Comparison of ENCODE assay signal across 1 fruit fly cellular context in the genomic region with DNA sequence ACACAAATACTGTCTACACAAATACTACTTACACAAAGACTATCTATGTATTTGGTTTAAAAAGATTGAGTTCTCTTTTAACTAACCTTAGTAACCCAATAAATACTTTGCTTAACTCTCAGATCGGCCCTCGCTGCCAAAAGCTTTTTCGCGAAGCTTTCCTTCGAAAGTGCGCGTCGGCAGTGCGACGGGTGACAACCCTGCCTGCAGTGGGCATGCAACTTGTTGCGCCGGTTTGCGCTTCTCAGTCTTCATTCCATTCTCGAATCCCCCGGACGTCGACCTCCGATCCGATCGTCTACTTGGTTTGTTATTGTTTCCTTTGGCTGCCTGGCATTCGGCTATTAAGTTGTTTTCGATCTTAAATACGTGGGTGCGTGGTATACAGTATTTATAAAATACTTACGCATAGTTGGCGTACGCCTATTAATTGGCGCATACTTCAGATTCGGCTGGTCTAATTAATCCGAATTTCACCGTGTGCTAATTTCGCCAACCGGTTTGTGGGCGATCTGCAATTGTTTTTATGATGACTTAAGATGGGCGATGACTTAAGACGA.
TF ChIP-seq lines count a peak whose summit lies in the region.

A gene (plus strand): TSS at position 243 of the 560 bp plus-strand sequence.

TF ChIP-seq in whole organism, embryonic, 481 proteins besides CTCF, POLR2A, EP300 and RAD21 (continued from another document and continues in another):
- TF ChIP-seq CG1024 (GFP tag; IDR thresholded peaks at IDR 0.05; lab: Robert Waterston, UW) (no peak), CG10209 (GFP tag; optimal IDR thresholded peaks at IDR 0.05; lab: Kevin White, UChicago) (no peak), CG6272 (GFP tag; IDR thresholded peaks at IDR 0.05; lab: Robert Waterston, UW) (0 out of 2 replicates have a peak, but pooled peaks have one; percentile 11), Hr51 (GFP tag; optimal IDR thresholded peaks at IDR 0.05; lab: Kevin White, UChicago) (peak in 1 of 2 experiments; percentile 6), CG17385 (GFP tag; optimal IDR thresholded peaks at IDR 0.05; lab: Kevin White, UChicago) (peak; percentile 3), CG3847 (GFP tag; IDR thresholded peaks at IDR 0.05; lab: Robert Waterston, UW) (no peak), CG4707 (GFP tag; optimal IDR thresholded peaks at IDR 0.05; lab: Kevin White, UChicago) (peak; percentile 2), CG11085 (GFP tag; IDR thresholded peaks at IDR 0.05; lab: Robert Waterston, UW) (no peak), insv (GFP tag; optimal IDR thresholded peaks at IDR 0.05; lab: Kevin White, UChicago) (no peak), CG7745 (tag; optimal IDR thresholded peaks at IDR 0.05; lab: Kevin White, UChicago) (no peak), kni (GFP tag; optimal IDR thresholded peaks at IDR 0.05; lab: Kevin White, UChicago) (peak; percentile 37), Xbp1 (GFP tag; optimal IDR thresholded peaks at IDR 0.05; lab: Kevin White, UChicago) (peak; percentile 5), CG11398 (GFP tag; optimal IDR thresholded peaks at IDR 0.05; lab: Kevin White, UChicago) (no peak), CG18764 (GFP tag; optimal IDR thresholded peaks at IDR 0.05; lab: Kevin White, UChicago) (no peak), CG9215 (GFP tag; IDR thresholded peaks at IDR 0.05; lab: Robert Waterston, UW) (no peak), Dfd (GFP tag; optimal IDR thresholded peaks at IDR 0.05; lab: Kevin White, UChicago) (no peak), Dbx (GFP tag; IDR thresholded peaks at IDR 0.05; lab: Robert Waterston, UW) (no peak), fd96Cb (tag; optimal IDR thresholded peaks at IDR 0.05; lab: Kevin White, UChicago) (no peak), Atf-2 (GFP tag; optimal IDR thresholded peaks at IDR 0.05; lab: Kevin White, UChicago) (no peak), otp (GFP tag; IDR thresholded peaks at IDR 0.05; lab: Robert Waterston, UW) (0 out of 3 replicates have a peak, but pooled peaks have one; percentile 11), sqz (GFP tag; optimal IDR thresholded peaks at IDR 0.05; lab: Kevin White, UChicago) (no peak), peb (GFP tag; IDR thresholded peaks at IDR 0.05; lab: Robert Waterston, UW) (no peak), CG2889 (GFP tag; IDR thresholded peaks at IDR 0.05; lab: Robert Waterston, UW) (no peak), maf-S (GFP tag; optimal IDR thresholded peaks at IDR 0.05; lab: Kevin White, UChicago) (no peak), Asciz (GFP tag; optimal IDR thresholded peaks at IDR 0.05; lab: Kevin White, UChicago) (no peak), nmo (GFP tag; optimal IDR thresholded peaks at IDR 0.05; lab: Kevin White, UChicago) (no peak), ase (GFP tag; IDR thresholded peaks at IDR 0.05; lab: Robert Waterston, UW) (no peak), CG3065 (GFP tag; optimal IDR thresholded peaks at IDR 0.05; lab: Kevin White, UChicago) (no peak), gem (tag; optimal IDR thresholded peaks at IDR 0.05; lab: Kevin White, UChicago) (peak; percentile 6), CG6813 (GFP tag; optimal IDR thresholded peaks at IDR 0.05; lab: Kevin White, UChicago) (peak; percentile 6), CG15601 (tag; optimal IDR thresholded peaks at IDR 0.05; lab: Kevin White, UChicago) (no peak), Ada2b (GFP tag; IDR thresholded peaks at IDR 0.05; lab: Robert Waterston, UW) (no peak), ham (GFP tag; IDR thresholded peaks at IDR 0.05; lab: Robert Waterston, UW) (no peak), CG2712 (tag; optimal IDR thresholded peaks at IDR 0.05; lab: Kevin White, UChicago) (no peak), Bgb (GFP tag; IDR thresholded peaks at IDR 0.05; lab: Robert Waterston, UW; ENCODE audit: partially characterized antibody) (peak; percentile 53; the same call in 1 of the 2 replicates), tio (GFP tag; optimal IDR thresholded peaks at IDR 0.05; lab: Kevin White, UChicago) (no peak), kah (GFP tag; optimal IDR thresholded peaks at IDR 0.05; lab: Kevin White, UChicago) (peak; percentile 88), CG34422 (GFP tag; IDR thresholded peaks at IDR 0.05; lab: Robert Waterston, UW) (peak; percentile 75; the same call in 1 of the 3 replicates), CG33213 (GFP tag; optimal IDR thresholded peaks at IDR 0.05; lab: Kevin White, UChicago) (no peak), CG5180 (GFP tag; optimal IDR thresholded peaks at IDR 0.05; lab: Kevin White, UChicago) (peak; percentile 98), CG18599 (GFP tag; optimal IDR thresholded peaks at IDR 0.05; lab: Kevin White, UChicago) (no peak), Max (GFP tag; optimal IDR thresholded peaks at IDR 0.05; lab: Kevin White, UChicago) (no peak), gcm (GFP tag; optimal IDR thresholded peaks at IDR 0.05; lab: Kevin White, UChicago) (no peak), eyg (GFP tag; optimal IDR thresholded peaks at IDR 0.05; lab: Kevin White, UChicago) (no peak), az2 (GFP tag; optimal IDR thresholded peaks at IDR 0.05; lab: Kevin White, UChicago) (no peak), dati (GFP tag; IDR thresholded peaks at IDR 0.05; lab: Robert Waterston, UW) (no peak), row (GFP tag; IDR thresholded peaks at IDR 0.05; lab: Robert Waterston, UW) (peak; percentile 90), CG1529 (GFP tag; optimal IDR thresholded peaks at IDR 0.05; lab: Kevin White, UChicago) (no peak), jing (GFP tag; optimal IDR thresholded peaks at IDR 0.05; lab: Kevin White, UChicago) (no peak), aop (GFP tag; IDR thresholded peaks at IDR 0.05; lab: Robert Waterston, UW) (no peak), B-H1 (GFP tag; IDR thresholded peaks at IDR 0.05; lab: Robert Waterston, UW) (no peak), CG16815 (GFP tag; optimal IDR thresholded peaks at IDR 0.05; lab: Kevin White, UChicago) (no peak), Dip2 (GFP tag; IDR thresholded peaks at IDR 0.05; lab: Robert Waterston, UW) (no peak), MTF-1 (GFP tag; optimal IDR thresholded peaks at IDR 0.05; lab: Kevin White, UChicago; ENCODE audit: borderline replicate concordance) (peak; percentile 17), CG5953 (GFP tag; IDR thresholded peaks at IDR 0.05; lab: Robert Waterston, UW) (no peak), CG2678 (tag; optimal IDR thresholded peaks at IDR 0.05; lab: Kevin White, UChicago) (no peak), E2f1 (GFP tag; IDR thresholded peaks at IDR 0.05; lab: Robert Waterston, UW) (peak; percentile 29; the same call in 1 of the 2 replicates), Deaf1 (tag; optimal IDR thresholded peaks at IDR 0.05; lab: Kevin White, UChicago) (no peak), CG8290 (GFP tag; optimal IDR thresholded peaks at IDR 0.05; lab: Kevin White, UChicago) (no peak), CG8290 (tag; optimal IDR thresholded peaks at IDR 0.05; lab: Kevin White, UChicago) (peak in 1 of 2 experiments; percentile 66), slbo (GFP tag; IDR thresholded peaks at IDR 0.05; lab: Robert Waterston, UW) (peak; percentile 35; the same call in 1 of the 2 replicates), klu (GFP tag; IDR thresholded peaks at IDR 0.05; lab: Robert Waterston, UW) (no peak), Kr (GFP tag; optimal IDR thresholded peaks at IDR 0.05; lab: Kevin White, UChicago) (no peak), CG2199 (GFP tag; IDR thresholded peaks at IDR 0.05; lab: Robert Waterston, UW) (0 out of 3 replicates have a peak, but pooled peaks have one; percentile 30), bowl (GFP tag; IDR thresholded peaks at IDR 0.05; lab: Robert Waterston, UW) (no peak; the same call in 1 of the 2 replicates), sens-2 (GFP tag; IDR thresholded peaks at IDR 0.05; lab: Robert Waterston, UW) (0 out of 2 replicates have a peak, but pooled peaks have one; percentile 19), sug (tag; optimal IDR thresholded peaks at IDR 0.05; lab: Kevin White, UChicago) (no peak), Doc2 (GFP tag; IDR thresholded peaks at IDR 0.05; lab: Robert Waterston, UW) (no peak), CG7556 (GFP tag; optimal IDR thresholded peaks at IDR 0.05; lab: Kevin White, UChicago) (no peak), CG14050 (GFP tag; IDR thresholded peaks at IDR 0.05; lab: Robert Waterston, UW) (no peak), gsb (GFP tag; IDR thresholded peaks at IDR 0.05; lab: Robert Waterston, UW) (no peak), amos (GFP tag; IDR thresholded peaks at IDR 0.05; lab: Robert Waterston, UW; ENCODE audit: partially characterized antibody) (peak; percentile 6; the same call in 1 of the 2 replicates), Mes4 (GFP tag; optimal IDR thresholded peaks at IDR 0.05; lab: Kevin White, UChicago) (no peak), Oli (tag; optimal IDR thresholded peaks at IDR 0.05; lab: Kevin White, UChicago) (no peak), onecut (GFP tag; IDR thresholded peaks at IDR 0.05; lab: Robert Waterston, UW) (0 out of 2 replicates have a peak, but pooled peaks have one; percentile 5), hb (GFP tag; IDR thresholded peaks at IDR 0.05; lab: Robert Waterston, UW; ENCODE audit: partially characterized antibody) (no peak), sd (tag; optimal IDR thresholded peaks at IDR 0.05; lab: Kevin White, UChicago) (peak; percentile 52), CG13894 (tag; optimal IDR thresholded peaks at IDR 0.05; lab: Kevin White, UChicago) (no peak), bab2 (GFP tag; optimal IDR thresholded peaks at IDR 0.05; lab: Kevin White, UChicago) (no peak), caup (GFP tag; optimal IDR thresholded peaks at IDR 0.05; lab: Kevin White, UChicago; ENCODE audit: severe bottlenecking) (peak; percentile 17), slp2 (GFP tag; optimal IDR thresholded peaks at IDR 0.05; lab: Kevin White, UChicago) (peak; percentile 15), mirr (GFP tag; optimal IDR thresholded peaks at IDR 0.05; lab: Kevin White, UChicago) (no peak), CG16779 (GFP tag; IDR thresholded peaks at IDR 0.05; lab: Robert Waterston, UW) (no peak), fu2 (GFP tag; optimal IDR thresholded peaks at IDR 0.05; lab: Kevin White, UChicago) (no peak), Jarid2 (GFP tag; optimal IDR thresholded peaks at IDR 0.05; lab: Kevin White, UChicago) (peak; percentile 70), odd (GFP tag; optimal IDR thresholded peaks at IDR 0.05; lab: Kevin White, UChicago) (peak; percentile 5), CG8765 (GFP tag; IDR thresholded peaks at IDR 0.05; lab: Robert Waterston, UW) (no peak), CG6175 (GFP tag; IDR thresholded peaks at IDR 0.05; lab: Robert Waterston, UW) (peak; percentile 49; the same call in 1 of the 3 replicates), CG32772 (GFP tag; IDR thresholded peaks at IDR 0.05; lab: Robert Waterston, UW) (no peak), CG5245 (GFP tag; optimal IDR thresholded peaks at IDR 0.05; lab: Kevin White, UChicago) (no peak), ftz-f1 (GFP tag; optimal IDR thresholded peaks at IDR 0.05; lab: Kevin White, UChicago) (peak; percentile 28), CG1832 (GFP tag; optimal IDR thresholded peaks at IDR 0.05; lab: Kevin White, UChicago) (no peak), nom (GFP tag; optimal IDR thresholded peaks at IDR 0.05; lab: Kevin White, UChicago) (peak; percentile 54), repo (GFP tag; optimal IDR thresholded peaks at IDR 0.05; lab: Kevin White, UChicago) (no peak), ttk (GFP tag; IDR thresholded peaks at IDR 0.05; lab: Robert Waterston, UW) (no peak), zen (tag; optimal IDR thresholded peaks at IDR 0.05; lab: Kevin White, UChicago) (no peak), Lpt (GFP tag; optimal IDR thresholded peaks at IDR 0.05; lab: Kevin White, UChicago) (no peak), CG16863 (GFP tag; optimal IDR thresholded peaks at IDR 0.05; lab: Kevin White, UChicago) (no peak), sob (GFP tag; IDR thresholded peaks at IDR 0.05; lab: Robert Waterston, UW) (0 out of 2 replicates have a peak, but pooled peaks have one; percentile 17), CG3407 (GFP tag; optimal IDR thresholded peaks at IDR 0.05; lab: Kevin White, UChicago) (no peak), Dad (GFP tag; optimal IDR thresholded peaks at IDR 0.05; lab: Kevin White, UChicago) (peak; percentile 4), CG10366 (GFP tag; IDR thresholded peaks at IDR 0.05; lab: Robert Waterston, UW) (0 out of 2 replicates have a peak, but pooled peaks have one; percentile 7), oc (tag; optimal IDR thresholded peaks at IDR 0.05; lab: Kevin White, UChicago) (peak; percentile 48), CG17829 (tag; optimal IDR thresholded peaks at IDR 0.05; lab: Kevin White, UChicago) (peak; percentile 29), Bdp1 (GFP tag; optimal IDR thresholded peaks at IDR 0.05; lab: Kevin White, UChicago) (no peak), scrt (GFP tag; optimal IDR thresholded peaks at IDR 0.05; lab: Kevin White, UChicago) (peak; percentile 97), seq (GFP tag; IDR thresholded peaks at IDR 0.05; lab: Robert Waterston, UW) (0 out of 2 replicates have a peak, but pooled peaks have one; percentile 8), wor (GFP tag; IDR thresholded peaks at IDR 0.05; lab: Robert Waterston, UW) (no peak), zf30C (GFP tag; optimal IDR thresholded peaks at IDR 0.05; lab: Kevin White, UChicago) (no peak), CG31224 (GFP tag; IDR thresholded peaks at IDR 0.05; lab: Robert Waterston, UW) (no peak), CG2202 (tag; optimal IDR thresholded peaks at IDR 0.05; lab: Kevin White, UChicago) (no peak), CG9817 (tag; optimal IDR thresholded peaks at IDR 0.05; lab: Kevin White, UChicago) (no peak), CG6791 (GFP tag; IDR thresholded peaks at IDR 0.05; lab: Robert Waterston, UW; ENCODE audit: partially characterized antibody) (peak; percentile 67), CG18011 (GFP tag; optimal IDR thresholded peaks at IDR 0.05; lab: Kevin White, UChicago) (no peak), CG12659 (GFP tag; optimal IDR thresholded peaks at IDR 0.05; lab: Kevin White, UChicago) (peak; percentile 13), lab (GFP tag; optimal IDR thresholded peaks at IDR 0.05; lab: Kevin White, UChicago) (peak; percentile 44), vvl (GFP tag; IDR thresholded peaks at IDR 0.05; lab: Robert Waterston, UW) (0 out of 2 replicates have a peak, but pooled peaks have one; percentile 41), tx (GFP tag; optimal IDR thresholded peaks at IDR 0.05; lab: Kevin White, UChicago) (no peak), Med (GFP tag; lab: Kevin White, UChicago) (peak; percentile 89), CG2875 (GFP tag; optimal IDR thresholded peaks at IDR 0.05; lab: Kevin White, UChicago) (peak; percentile 9), psq (GFP tag; optimal IDR thresholded peaks at IDR 0.05; lab: Kevin White, UChicago) (no peak), CG6254 (GFP tag; optimal IDR thresholded peaks at IDR 0.05; lab: Kevin White, UChicago) (no peak), Nf-YC (tag; optimal IDR thresholded peaks at IDR 0.05; lab: Kevin White, UChicago) (no peak), hkb (optimal IDR thresholded peaks at IDR 0.05; lab: Kevin White, UChicago) (peak; percentile 99), hkb (GFP tag; IDR thresholded peaks at IDR 0.05; lab: Robert Waterston, UW) (no peak; the same call in 1 of the 2 replicates), pita (GFP tag; optimal IDR thresholded peaks at IDR 0.05; lab: Kevin White, UChicago) (no peak)
